Fruit fly (Drosophila melanogaster): Measurements from ENCODE around the gene Lrpprc2.
A peak's percentile ranks its signal among the peaks of the same experiment; 100 is the strongest.

The Lrpprc2 gene

dm6 chrX:1452130-1452529, 8.3 kb downstream of the Lrpprc2 start, which contains the start of gene Gr2a:
Gene Gr2a, plus strand, starts transcription at chrX:1452430.
- TF ChIP-seq CG15710 (tag; optimal IDR thresholded peaks at IDR 0.05) (no peak), CG9948 (tag; optimal IDR thresholded peaks at IDR 0.05) (no peak), CG10348 (GFP tag; IDR thresholded peaks at IDR 0.05) (no peak), CG14655 (GFP tag; optimal IDR thresholded peaks at IDR 0.05) (no peak), Pif1B (GFP tag; optimal IDR thresholded peaks at IDR 0.05) (no peak), Snoo (tag; optimal IDR thresholded peaks at IDR 0.05) (no peak), D1 (tag; optimal IDR thresholded peaks at IDR 0.05) (no peak)

dm6 chrX:1414269-1414668, 46.1 kb downstream of the Lrpprc2 start:
- no peak for TF ChIP-seq CG17806 (tag; optimal IDR thresholded peaks at IDR 0.05)
- TF ChIP-seq CG34367 (tag; optimal IDR thresholded peaks at IDR 0.05): no peak

- no peak for TF ChIP-seq CG10348 (GFP tag; IDR thresholded peaks at IDR 0.05)
- TF ChIP-seq CG13204 (GFP tag; optimal IDR thresholded peaks at IDR 0.05): peak; percentile 71
- TF ChIP-seq CG15710 (tag; optimal IDR thresholded peaks at IDR 0.05): peak; percentile 16
- peak; percentile 30 for TF ChIP-seq CG8159 (tag; optimal IDR thresholded peaks at IDR 0.05)
- TF ChIP-seq CG17806 (tag; optimal IDR thresholded peaks at IDR 0.05): peak; percentile 27
- TF ChIP-seq fd96Ca (GFP tag; IDR thresholded peaks at IDR 0.05): 0 out of 3 replicates have a peak, but pooled peaks have one; percentile 23
- TF ChIP-seq CG32121 (GFP tag; IDR thresholded peaks at IDR 0.05): no peak
- TF ChIP-seq Ets98B (GFP tag; IDR thresholded peaks at IDR 0.05): no peak
- TF ChIP-seq CG4496 (GFP tag; IDR thresholded peaks at IDR 0.05): 0 out of 3 replicates have a peak, but pooled peaks have one; percentile 26
- TF ChIP-seq CG8301 (tag; optimal IDR thresholded peaks at IDR 0.05): peak; percentile 30
- peak; percentile 35 for TF ChIP-seq CG14655 (GFP tag; optimal IDR thresholded peaks at IDR 0.05)
- TF ChIP-seq CG34367 (tag; optimal IDR thresholded peaks at IDR 0.05): peak; percentile 21
- peak; percentile 42 for TF ChIP-seq CG9948 (tag; optimal IDR thresholded peaks at IDR 0.05)
- TF ChIP-seq CG12605 (GFP tag; IDR thresholded peaks at IDR 0.05): no peak
These were observed 49.0 kb downstream of the Lrpprc2 start for dm6 chrX:1411225-1411932.

dm6 chrX:1410312-1410711, 50.1 kb downstream of the Lrpprc2 start:
- TF ChIP-seq CG10348 (GFP tag; IDR thresholded peaks at IDR 0.05): no peak
- TF ChIP-seq CG13204 (GFP tag; optimal IDR thresholded peaks at IDR 0.05): peak; percentile 35

- TF ChIP-seq CG13204 (GFP tag; optimal IDR thresholded peaks at IDR 0.05) (peak; percentile 69), Pif1B (GFP tag; optimal IDR thresholded peaks at IDR 0.05) (no peak)
These were observed 51.5 kb downstream of the Lrpprc2 start, which contains the start of gene futsch for dm6 chrX:1408964-1409363. Gene futsch, plus strand, starts transcription at chrX:1409069.

- TF ChIP-seq rn (GFP tag; IDR thresholded peaks at IDR 0.05) (no peak), CG17806 (tag; optimal IDR thresholded peaks at IDR 0.05) (no peak), CG13204 (GFP tag; optimal IDR thresholded peaks at IDR 0.05) (no peak), Ets98B (GFP tag; IDR thresholded peaks at IDR 0.05) (no peak), gl (tag; optimal IDR thresholded peaks at IDR 0.05) (no peak), CG9948 (tag; optimal IDR thresholded peaks at IDR 0.05) (no peak), CG14655 (GFP tag; optimal IDR thresholded peaks at IDR 0.05) (no peak), CG4496 (GFP tag; IDR thresholded peaks at IDR 0.05) (no peak)
These were observed 52.7 kb downstream of the Lrpprc2 start for dm6 chrX:1407683-1408082.
